Worm (Caenorhabditis elegans) whole organism, late embryonic: ENCODE data around the gene prkl-1.

ENCODE experiments used
- C08G9.2 ChIP-seq: sonication (generic microtip); optimal IDR thresholded peaks from 2 replicates; lab custom pipeline; 2016; ENCODE audit warnings: mild to moderate bottlenecking, missing genetic modification characterization, moderate library complexity, missing compliant biosample characterization
- ceh-24 ChIP-seq: sonication (generic microtip); optimal IDR thresholded peaks from 2 replicates; lab custom pipeline; 2016; ENCODE audit warnings: mild to moderate bottlenecking, missing genetic modification characterization, missing compliant biosample characterization
- ceh-31 ChIP-seq: sonication (generic microtip); optimal IDR thresholded peaks from 2 replicates; lab custom pipeline; 2016; ENCODE audit warnings: missing genetic modification characterization, missing compliant biosample characterization
- fkh-10 ChIP-seq: fragments of 150-350 bp; optimal IDR thresholded peaks from 2 replicates; lab custom pipeline; 2014; ENCODE audit warnings: missing biosample characterization, missing genetic modification reagents, missing genetic modification characterization
- madf-2 ChIP-seq: sonication (generic microtip); optimal IDR thresholded peaks from 2 replicates; lab custom pipeline; 2017; ENCODE audit warnings: missing genetic modification characterization, missing compliant biosample characterization
- nhr-11 ChIP-seq: fragments of 150-350 bp; optimal IDR thresholded peaks from 2 replicates; lab custom pipeline; 2014; ENCODE audit warnings: missing biosample characterization, missing genetic modification characterization
- pag-3 ChIP-seq: sonication (generic microtip); optimal IDR thresholded peaks from 2 replicates; lab custom pipeline; 2016; ENCODE audit warnings: missing compliant biosample characterization, missing genetic modification characterization, borderline replicate concordance
- pat-9 ChIP-seq: fragments of 200-800 bp; sonication (Bioruptor generic); optimal IDR thresholded peaks from 2 replicates; lab custom pipeline; 2018; ENCODE audit warnings: mild to moderate bottlenecking, missing genetic modification characterization, moderate library complexity, missing compliant biosample characterization
- pha-4 ChIP-seq: fragments of 150-350 bp; optimal IDR thresholded peaks from 2 replicates; lab custom pipeline; 2018; ENCODE audit warnings: missing biosample characterization, missing genetic modification reagents, missing genetic modification characterization
- pqm-1 ChIP-seq: sonication (generic microtip); optimal IDR thresholded peaks from 2 replicates; lab custom pipeline; 2016; ENCODE audit warnings: missing genetic modification characterization, missing compliant biosample characterization
- pros-1 ChIP-seq: fragments of 150-350 bp; optimal IDR thresholded peaks from 2 replicates; lab custom pipeline; 2014; ENCODE audit warnings: missing biosample characterization, missing genetic modification reagents, missing genetic modification characterization
- rnt-1 ChIP-seq: sonication (generic microtip); optimal IDR thresholded peaks from 2 replicates; lab custom pipeline; 2016; ENCODE audit warnings: missing genetic modification characterization, missing compliant biosample characterization
- tbx-2 ChIP-seq: sonication (generic microtip); optimal IDR thresholded peaks from 2 replicates; lab custom pipeline; 2016; ENCODE audit warnings: missing genetic modification characterization, missing compliant biosample characterization

DNA sequence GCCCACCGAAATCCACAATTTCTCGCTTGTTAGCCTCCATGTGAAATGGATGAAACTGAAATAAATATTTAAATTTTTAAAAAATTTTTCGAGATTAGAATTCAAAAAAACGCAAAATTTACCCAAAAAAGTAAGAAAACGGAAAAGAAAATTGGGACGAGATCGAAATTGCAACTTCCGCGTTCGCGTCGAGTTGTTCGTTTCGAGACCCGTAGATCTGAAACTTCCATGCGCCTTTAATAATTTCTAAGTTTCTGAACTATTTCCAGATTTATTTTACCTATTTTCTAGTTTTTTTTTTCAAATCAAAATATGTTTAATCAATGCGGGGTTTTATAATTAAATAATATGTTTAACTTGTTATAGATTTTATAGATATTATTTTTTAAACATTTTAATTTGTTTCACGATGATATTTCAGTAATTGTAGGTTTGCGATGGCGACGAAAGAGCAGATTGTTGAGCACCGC is 9.6 kb downstream of the prkl-1 start, which contains the start of the genes pgl-1 and him-3:
- TF ChIP-seq rnt-1 (no peak), pqm-1 (tag; lab: Kevin White, UChicago) (no peak), nhr-11 (tag; lab: Kevin White, UChicago) (no peak), pha-4 (tag; lab: Kevin White, UChicago) (no peak), C08G9.2 (no peak), pag-3 (tag; lab: Kevin White, UChicago) (no peak), tbx-2 (tag; lab: Kevin White, UChicago) (no peak), fkh-10 (no peak), pros-1 (tag; lab: Kevin White, UChicago) (no peak), pat-9 (tag; lab: Kevin White, UChicago) (no peak), ceh-31 (tag; lab: Kevin White, UChicago) (no peak), madf-2 (tag; lab: Kevin White, UChicago) (no peak), ceh-24 (tag; lab: Kevin White, UChicago) (no peak)
